Fruit fly (Drosophila melanogaster) whole organism, embryonic: ENCODE results near the gene Ir31a.

Experiments used
- Ada2b ChIP-seq: fragments of 200-800 bp; sonication (Bioruptor generic); IDR thresholded peaks from 2 replicates; pipeline ENCODE4 v1.3.6; 2022; ENCODE audit warnings: missing biosample characterization, missing genetic modification characterization
- Atf6 ChIP-seq: fragments of 200-800 bp; sonication (Bioruptor generic); IDR thresholded peaks from 2 replicates; pipeline ENCODE4 v1.3.6; 2022; ENCODE audit warnings: missing biosample characterization, missing genetic modification characterization
- Bdp1 ChIP-seq: fragments of 200-800 bp; sonication (Bioruptor generic); optimal IDR thresholded peaks from 3 replicates; lab custom pipeline; 2016; ENCODE audit warnings: missing biosample characterization, missing genetic modification characterization
- CG12219 ChIP-seq: fragments of 200-800 bp; sonication (Bioruptor generic); optimal IDR thresholded peaks from 3 replicates; lab custom pipeline; 2018; ENCODE audit warnings: missing biosample characterization, mild to moderate bottlenecking, missing genetic modification characterization
- CG1603 ChIP-seq: fragments of 200-800 bp; sonication (Bioruptor generic); optimal IDR thresholded peaks from 2 replicates; lab custom pipeline; 2019; ENCODE audit warnings: missing biosample characterization, mild to moderate bottlenecking, missing genetic modification characterization, moderate library complexity
- CG17385 ChIP-seq: fragments of 200-800 bp; sonication (Bioruptor generic); optimal IDR thresholded peaks from 3 replicates; lab custom pipeline; 2018; ENCODE audit warnings: missing biosample characterization, mild to moderate bottlenecking, missing genetic modification characterization
- CG17802 ChIP-seq: fragments of 200-800 bp; sonication (Bioruptor generic); optimal IDR thresholded peaks from 2 replicates; lab custom pipeline; 2018; ENCODE audit warnings: missing biosample characterization, mild to moderate bottlenecking, missing genetic modification characterization, moderate library complexity
- CG1832 ChIP-seq: fragments of 200-800 bp; sonication (Bioruptor generic); optimal IDR thresholded peaks from 2 replicates; lab custom pipeline; 2017; ENCODE audit warnings: missing biosample characterization, mild to moderate bottlenecking, missing genetic modification characterization, inconsistent platforms
- CG2712 ChIP-seq: fragments of 200-800 bp; optimal IDR thresholded peaks from 3 replicates; lab custom pipeline; 2019; ENCODE audit warnings: missing biosample characterization, mild to moderate bottlenecking, missing genetic modification characterization, moderate library complexity
- CG30403 ChIP-seq: fragments of 200-800 bp; sonication (Bioruptor generic); optimal IDR thresholded peaks from 3 replicates; lab custom pipeline; 2016; ENCODE audit warnings: missing biosample characterization, missing genetic modification characterization
- CG3163 ChIP-seq: fragments of 200-800 bp; sonication (Bioruptor generic); optimal IDR thresholded peaks from 3 replicates; lab custom pipeline; 2016; ENCODE audit warnings: missing biosample characterization, missing genetic modification characterization
- CG32532 ChIP-seq: fragments of 200-800 bp; sonication (Bioruptor generic); IDR thresholded peaks from 2 replicates; pipeline ENCODE4 v1.3.6; 2022; ENCODE audit warnings: missing biosample characterization, missing genetic modification characterization
- CG32767 ChIP-seq: fragments of 200-800 bp; sonication (Bioruptor generic); IDR thresholded peaks from 2 replicates; pipeline ENCODE4 v1.3.6; 2022; ENCODE audit warnings: missing biosample characterization, missing genetic modification characterization
- CG42726 ChIP-seq: fragments of 200-800 bp; sonication (Bioruptor generic); IDR thresholded peaks from 2 replicates; pipeline ENCODE4 v1.3.6; 2022; ENCODE audit warnings: missing biosample characterization, missing genetic modification characterization; ENCODE audit not compliant: partially characterized antibody
- CG4424 ChIP-seq: fragments of 200-800 bp; sonication (Bioruptor generic); optimal IDR thresholded peaks from 3 replicates; lab custom pipeline; 2016; ENCODE audit warnings: missing biosample characterization, missing genetic modification characterization
- CG5953 ChIP-seq: fragments of 200-800 bp; sonication (Bioruptor generic); IDR thresholded peaks from 2 replicates; pipeline ENCODE4 v1.3.6; 2022; ENCODE audit warnings: missing biosample characterization, missing genetic modification characterization
- CG6854 ChIP-seq: fragments of 200-800 bp; sonication (Bioruptor generic); optimal IDR thresholded peaks from 3 replicates; lab custom pipeline; 2017; ENCODE audit warnings: missing biosample characterization, mild to moderate bottlenecking, missing genetic modification characterization
- CG7839 ChIP-seq: fragments of 200-800 bp; sonication (Bioruptor generic); optimal IDR thresholded peaks from 3 replicates; lab custom pipeline; 2018; ENCODE audit warnings: missing biosample characterization, mild to moderate bottlenecking, missing genetic modification characterization, moderate library complexity
- CG8359 ChIP-seq: fragments of 200-800 bp; sonication (Bioruptor generic); optimal IDR thresholded peaks from 2 replicates; lab custom pipeline; 2017; ENCODE audit warnings: missing biosample characterization, mild to moderate bottlenecking, missing genetic modification characterization, borderline replicate concordance
- CG9215 ChIP-seq: fragments of 200-800 bp; sonication (Bioruptor generic); IDR thresholded peaks from 2 replicates; pipeline ENCODE4 v1.3.6; 2022; ENCODE audit warnings: missing biosample characterization, missing genetic modification characterization
- CG9797 ChIP-seq: fragments of 200-800 bp; sonication (Bioruptor generic); optimal IDR thresholded peaks from 3 replicates; lab custom pipeline; 2018; ENCODE audit warnings: missing biosample characterization, mild to moderate bottlenecking, missing genetic modification characterization
- CG9817 ChIP-seq: fragments of 200-800 bp; sonication (Bioruptor generic); optimal IDR thresholded peaks from 2 replicates; lab custom pipeline; 2018; ENCODE audit warnings: missing biosample characterization, mild to moderate bottlenecking, missing genetic modification characterization, moderate library complexity
- CoRest ChIP-seq: fragments of 200-800 bp; sonication (Bioruptor generic); optimal IDR thresholded peaks from 3 replicates; lab custom pipeline; 2018; ENCODE audit warnings: missing biosample characterization, mild to moderate bottlenecking, missing genetic modification characterization, moderate library complexity
- CrebB ChIP-seq: fragments of 200-800 bp; sonication (Bioruptor generic); optimal IDR thresholded peaks from 3 replicates; lab custom pipeline; 2018; ENCODE audit warnings: missing biosample characterization, mild to moderate bottlenecking, missing genetic modification characterization
- Dek ChIP-seq: fragments of 200-800 bp; sonication (Bioruptor generic); optimal IDR thresholded peaks from 3 replicates; lab custom pipeline; 2019; ENCODE audit warnings: missing biosample characterization, mild to moderate bottlenecking, missing genetic modification characterization, moderate library complexity
- HmgD ChIP-seq: fragments of 200-800 bp; sonication (Bioruptor generic); optimal IDR thresholded peaks from 3 replicates; lab custom pipeline; 2016; ENCODE audit warnings: missing biosample characterization, missing genetic modification characterization
- Hr78 ChIP-seq, 2 experiments: fragments of 200-800 bp in 1 of 2; fragments of >200 bp in 1 of 2; sonication (Bioruptor generic) in 1 of 2; optimal IDR thresholded peaks; 2 replicates each; lab custom pipeline; 2017 to 2019; ENCODE audit warnings: missing biosample characterization in 2 of 2, missing genetic modification characterization in 2 of 2, mild to moderate bottlenecking in 1 of 2, moderate library complexity in 1 of 2
- MBD-R2 ChIP-seq: fragments of 200-800 bp; sonication (Bioruptor generic); IDR thresholded peaks from 2 replicates; pipeline ENCODE4 v1.3.6; 2022; ENCODE audit warnings: missing biosample characterization, missing genetic modification characterization
- Nf-YA ChIP-seq: fragments of 200-800 bp; sonication (Bioruptor generic); IDR thresholded peaks from 2 replicates; pipeline ENCODE4 v1.3.6; 2022; ENCODE audit warnings: missing biosample characterization, missing genetic modification characterization
- Oaz ChIP-seq: fragments of 200-800 bp; sonication (Bioruptor generic); IDR thresholded peaks from 2 replicates; pipeline ENCODE4 v1.3.6; 2022; ENCODE audit warnings: missing biosample characterization, missing genetic modification characterization
- Opbp ChIP-seq: fragments of 200-800 bp; sonication (Bioruptor generic); IDR thresholded peaks from 3 replicates; pipeline ENCODE4 v1.3.6; 2022; ENCODE audit warnings: missing biosample characterization, missing genetic modification characterization; ENCODE audit not compliant: partially characterized antibody
- Optix ChIP-seq: fragments of 200-800 bp; sonication (Bioruptor generic); IDR thresholded peaks from 3 replicates; pipeline ENCODE4 v1.3.6; 2022; ENCODE audit warnings: missing biosample characterization, missing genetic modification characterization
- Ptx1 ChIP-seq: fragments of 200-800 bp; sonication (Bioruptor generic); IDR thresholded peaks from 2 replicates; pipeline ENCODE4 v1.3.6; 2022; ENCODE audit warnings: missing biosample characterization, missing genetic modification characterization
- Usf ChIP-seq: fragments of 200-800 bp; sonication (Bioruptor generic); optimal IDR thresholded peaks from 2 replicates; lab custom pipeline; 2017; ENCODE audit warnings: missing genotype, missing biosample characterization, missing genetic modification characterization
- caup ChIP-seq: fragments of 200-800 bp; sonication (Bioruptor generic); optimal IDR thresholded peaks from 3 replicates; lab custom pipeline; 2017; ENCODE audit warnings: missing biosample characterization, mild to moderate bottlenecking, missing genetic modification characterization, moderate library complexity; ENCODE audit not compliant: severe bottlenecking
- cg ChIP-seq: fragments of 200-800 bp; sonication (Bioruptor generic); optimal IDR thresholded peaks from 3 replicates; lab custom pipeline; 2019; ENCODE audit warnings: missing biosample characterization, mild to moderate bottlenecking, missing genetic modification characterization, moderate library complexity
- chif ChIP-seq, 2 experiments: fragments of 200-800 bp; sonication (Bioruptor generic); optimal IDR thresholded peaks; 3 replicates each; lab custom pipeline; 2016; ENCODE audit warnings: missing biosample characterization in 2 of 2, missing genetic modification characterization in 2 of 2
- chinmo ChIP-seq: fragments of 200-800 bp; sonication (Bioruptor generic); IDR thresholded peaks from 4 replicates; pipeline ENCODE4 v1.3.6; 2022; ENCODE audit warnings: missing biosample characterization, missing genetic modification characterization; ENCODE audit not compliant: partially characterized antibody
- danr ChIP-seq: fragments of 200-800 bp; sonication (Bioruptor generic); IDR thresholded peaks from 2 replicates; pipeline ENCODE4 v1.3.6; 2022; ENCODE audit warnings: missing biosample characterization, missing genetic modification characterization
- fu2 ChIP-seq: fragments of 200-800 bp; sonication (Bioruptor generic); optimal IDR thresholded peaks from 2 replicates; lab custom pipeline; 2016; ENCODE audit warnings: missing biosample characterization, missing genetic modification characterization
- gcm ChIP-seq: fragments of 200-800 bp; sonication (Bioruptor generic); optimal IDR thresholded peaks from 2 replicates; lab custom pipeline; 2019; ENCODE audit warnings: missing biosample characterization, mild to moderate bottlenecking, missing genetic modification characterization, moderate library complexity
- grn ChIP-seq: fragments of 200-800 bp; sonication (Bioruptor generic); optimal IDR thresholded peaks from 3 replicates; lab custom pipeline; 2017; ENCODE audit warnings: missing biosample characterization, missing genetic modification characterization
- insv ChIP-seq, 2 experiments: fragments of 200-800 bp; sonication (Bioruptor generic); optimal IDR thresholded peaks; 3 replicates each; lab custom pipeline; 2016 to 2018; ENCODE audit warnings: missing biosample characterization in 2 of 2, missing genetic modification characterization in 2 of 2
- mirr ChIP-seq: fragments of 200-800 bp; sonication (Bioruptor generic); optimal IDR thresholded peaks from 3 replicates; lab custom pipeline; 2018; ENCODE audit warnings: missing biosample characterization, mild to moderate bottlenecking, missing genetic modification characterization
- row ChIP-seq: fragments of 200-800 bp; sonication (Bioruptor generic); IDR thresholded peaks from 3 replicates; pipeline ENCODE4 v1.3.6; 2022; ENCODE audit warnings: missing biosample characterization, missing genetic modification characterization
- stwl ChIP-seq: fragments of 200-800 bp; sonication (Bioruptor generic); optimal IDR thresholded peaks from 3 replicates; lab custom pipeline; 2018; ENCODE audit warnings: missing biosample characterization, mild to moderate bottlenecking, missing genetic modification characterization, moderate library complexity
- tio ChIP-seq: fragments of 200-800 bp; sonication (Bioruptor generic); optimal IDR thresholded peaks from 2 replicates; lab custom pipeline; 2017; ENCODE audit warnings: missing biosample characterization, missing genetic modification characterization, inconsistent platforms
- zen ChIP-seq: fragments of 200-800 bp; sonication (Bioruptor generic); optimal IDR thresholded peaks from 3 replicates; lab custom pipeline; 2018; ENCODE audit warnings: missing biosample characterization, mild to moderate bottlenecking, missing genetic modification characterization, moderate library complexity

Ir31a gene

DNA sequence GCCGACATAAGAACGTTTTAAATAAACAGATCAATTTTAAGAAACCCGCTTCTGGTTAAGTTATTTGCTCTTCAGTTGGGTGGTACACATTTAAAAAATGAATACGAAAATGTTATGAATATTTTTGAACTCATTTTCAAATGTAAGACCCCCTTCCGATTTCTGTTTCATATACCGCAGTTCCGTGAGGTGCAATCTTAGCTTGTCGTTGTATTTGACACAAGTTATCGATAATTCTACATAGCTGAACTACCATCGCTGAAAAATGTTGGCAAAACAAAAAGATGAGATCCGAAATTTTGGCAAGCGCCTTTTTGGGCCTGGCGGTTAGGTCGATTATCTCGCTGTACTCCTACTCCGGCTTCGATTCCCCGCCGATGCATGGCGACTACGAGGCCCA is 25.5 kb upstream of the Ir31a start, which contains the start of gene gny (continued):
- peak; percentile 11 for TF ChIP-seq CG9797 (GFP tag; lab: Kevin White, UChicago)
- peak; percentile 88 for TF ChIP-seq MBD-R2 (GFP tag; lab: Robert Waterston, UW)
- TF ChIP-seq CG3163 (GFP tag; lab: Kevin White, UChicago) = no peak
- TF ChIP-seq stwl (tag; lab: Kevin White, UChicago) = peak; percentile 42
- no peak for TF ChIP-seq caup (GFP tag; lab: Kevin White, UChicago)
- TF ChIP-seq chinmo (GFP tag; lab: Robert Waterston, UW) = 0 out of 4 replicates have a peak, but pooled peaks have one; percentile 25
- no peak for TF ChIP-seq CG6854 (GFP tag; lab: Kevin White, UChicago)
- no peak for TF ChIP-seq CG8359
- peak; percentile 100 for TF ChIP-seq CG1603 (tag; lab: Kevin White, UChicago)
- TF ChIP-seq HmgD = peak; percentile 39
- peak; percentile 37 for TF ChIP-seq CG17802 (tag; lab: Kevin White, UChicago)

DNA sequence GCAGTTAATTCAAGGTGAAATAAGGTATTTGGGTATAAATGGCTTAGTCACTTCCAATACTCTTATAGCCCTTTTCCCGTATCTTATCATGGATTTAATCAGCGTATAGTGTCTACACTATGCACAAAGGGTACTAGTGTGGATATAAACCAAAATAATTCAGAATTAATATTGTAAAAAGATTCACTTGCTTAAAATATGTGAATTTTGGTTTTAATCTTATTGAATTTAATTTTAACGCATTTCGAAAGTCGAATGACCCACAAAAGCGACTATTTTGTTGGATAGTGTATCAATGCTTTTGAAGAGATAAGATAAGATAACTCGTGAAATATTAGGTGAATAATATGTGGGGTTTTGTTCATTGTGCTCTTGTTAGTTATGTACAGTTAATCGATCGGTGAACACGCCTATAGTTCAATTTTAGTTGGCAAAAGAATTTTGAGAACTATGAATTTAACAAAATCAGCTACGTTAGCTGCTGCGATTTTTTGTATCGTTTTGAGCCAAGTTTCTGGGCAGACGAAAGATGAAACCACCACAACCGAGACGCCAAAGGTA is 23.4 kb upstream of the Ir31a start, which contains the start of gene CG5096:
CG5096 (plus strand) TSS at position 374 of the 561 bp plus-strand sequence.
- no peak; the same call in none of the 2 replicates for TF ChIP-seq CG9215 (GFP tag; lab: Robert Waterston, UW)
- peak; percentile 94 for TF ChIP-seq Dek
- peak; percentile 96 for TF ChIP-seq row (GFP tag; lab: Robert Waterston, UW)
- peak in 1 of 2 experiments; percentile 12 for TF ChIP-seq insv (GFP tag; optimal IDR thresholded peaks at IDR 0.05; lab: Kevin White, UChicago)
- peak; percentile 85 for TF ChIP-seq Oaz (GFP tag; lab: Robert Waterston, UW)
- TF ChIP-seq Optix (GFP tag; lab: Robert Waterston, UW) = no peak
- TF ChIP-seq tio (GFP tag; lab: Kevin White, UChicago) = peak; percentile 68
- TF ChIP-seq Opbp = no peak
- peak; percentile 49 for TF ChIP-seq Usf (GFP tag; lab: Kevin White, UChicago)
- TF ChIP-seq danr (GFP tag; lab: Robert Waterston, UW) = peak; percentile 81
- peak; percentile 97 for TF ChIP-seq grn (GFP tag; lab: Kevin White, UChicago)
- peak; percentile 91 for TF ChIP-seq mirr (GFP tag; lab: Kevin White, UChicago)
- TF ChIP-seq Hr78 (GFP tag; optimal IDR thresholded peaks at IDR 0.05; lab: Kevin White, UChicago) = no peak
- no peak for TF ChIP-seq Bdp1 (GFP tag; lab: Kevin White, UChicago)
- peak; percentile 89 for TF ChIP-seq Ptx1 (GFP tag; lab: Robert Waterston, UW)
- no peak for TF ChIP-seq CG1832
- TF ChIP-seq Atf6 (GFP tag; lab: Robert Waterston, UW) = peak; percentile 95
- peak; percentile 90 for TF ChIP-seq CG2712
- peak; percentile 66 for TF ChIP-seq zen (tag; lab: Kevin White, UChicago)
- TF ChIP-seq cg (GFP tag; lab: Kevin White, UChicago) = no peak
- peak; percentile 74 for TF ChIP-seq CG4424
- peak; percentile 62 to 64 for TF ChIP-seq chif (GFP tag; optimal IDR thresholded peaks at IDR 0.05; lab: Kevin White, UChicago)
- peak; percentile 89 for TF ChIP-seq Ada2b (GFP tag; lab: Robert Waterston, UW)
- peak; percentile 94 for TF ChIP-seq CG7839 (tag; lab: Kevin White, UChicago)
- TF ChIP-seq gcm (GFP tag; lab: Kevin White, UChicago) = peak; percentile 87
- TF ChIP-seq CG32532 (GFP tag; lab: Robert Waterston, UW) = peak; percentile 89
- TF ChIP-seq CoRest = peak; percentile 93
- TF ChIP-seq CG17385 (GFP tag; lab: Kevin White, UChicago) = peak; percentile 89
- TF ChIP-seq CrebB (tag; lab: Kevin White, UChicago) = peak; percentile 89
- TF ChIP-seq Nf-YA (GFP tag; lab: Robert Waterston, UW) = peak; percentile 76
- no peak for TF ChIP-seq CG42726 (GFP tag; lab: Robert Waterston, UW)
- TF ChIP-seq CG12219 (GFP tag; lab: Kevin White, UChicago) = peak; percentile 89
- TF ChIP-seq CG30403 (GFP tag; lab: Kevin White, UChicago) = peak; percentile 85
- peak; percentile 82 for TF ChIP-seq CG32767
- peak; percentile 82 for TF ChIP-seq CG5953 (GFP tag; lab: Robert Waterston, UW)
- TF ChIP-seq CG9817 (tag; lab: Kevin White, UChicago) = peak; percentile 85
- TF ChIP-seq fu2 (GFP tag; lab: Kevin White, UChicago) = peak; percentile 68
